Fruit fly (Drosophila melanogaster) whole organism: ENCODE measurements around the gene Sce.

Source experiments
- EcR ChIP-seq, 2 experiments: fragments of >200 bp; optimal IDR thresholded peaks; 2 replicates each; lab custom pipeline; 2017; ENCODE audit warnings: missing biosample characterization in 2 of 2, missing genetic modification characterization in 2 of 2, missing genetic modification reagents in 2 of 2
- pan ChIP-seq: fragments of >200 bp; optimal IDR thresholded peaks from 2 replicates; lab custom pipeline; 2017
- psq ChIP-seq: fragments of >200 bp; optimal IDR thresholded peaks from 2 replicates; lab custom pipeline; 2017
- usp ChIP-seq: fragments of >200 bp; optimal IDR thresholded peaks from 2 replicates; lab custom pipeline; 2017; ENCODE audit warnings: missing biosample characterization, missing genetic modification characterization, mixed read lengths

- TF ChIP-seq psq (lab: Kevin White, UChicago) (no peak), EcR (GFP tag; optimal IDR thresholded peaks at IDR 0.05; lab: Kevin White, UChicago) (no peak), usp (GFP tag; lab: Kevin White, UChicago) (no peak), pan (lab: Kevin White, UChicago) (no peak)
Observed at dm6 chr3R:27636720-27637119, 45.1 kb downstream of the Sce start.
